Worm (Caenorhabditis elegans) whole organism, L3 larva: Measurements from ENCODE around the gene ltah-1.1.

Experiments used
- aly-2 ChIP-seq: fragments of 150-350 bp; optimal IDR thresholded peaks from 2 replicates; lab custom pipeline; 2014; ENCODE audit warnings: missing biosample characterization, missing genetic modification characterization
- ceh-28 ChIP-seq: fragments of 150-350 bp; optimal IDR thresholded peaks from 2 replicates; lab custom pipeline; 2014; ENCODE audit warnings: missing biosample characterization, missing genetic modification reagents, missing genetic modification characterization
- nfya-1 ChIP-seq: sonication (generic microtip); optimal IDR thresholded peaks from 2 replicates; lab custom pipeline; 2017; ENCODE audit warnings: missing genetic modification characterization, mild to moderate bottlenecking, missing compliant biosample characterization, antibody characterized with exemption, moderate library complexity; ENCODE audit not compliant: insufficient read depth
- nhr-11 ChIP-seq: fragments of 150-350 bp; optimal IDR thresholded peaks from 2 replicates; lab custom pipeline; 2014; ENCODE audit warnings: missing biosample characterization, missing genetic modification characterization
- nhr-237 ChIP-seq: fragments of 150-350 bp; optimal IDR thresholded peaks from 2 replicates; lab custom pipeline; 2014; ENCODE audit warnings: missing biosample characterization, missing genetic modification characterization
- unc-39 ChIP-seq: sonication (generic microtip); optimal IDR thresholded peaks from 4 replicates; lab custom pipeline; 2017; ENCODE audit warnings: missing biosample characterization, missing genetic modification characterization
- unc-62 ChIP-seq: fragments of 150-350 bp; sonication (generic microtip); optimal IDR thresholded peaks from 4 replicates; lab custom pipeline; 2014; ENCODE audit warnings: missing biosample characterization, missing genetic modification reagents, missing genetic modification characterization
- zag-1 ChIP-seq: fragments of 150-350 bp; optimal IDR thresholded peaks from 2 replicates; lab custom pipeline; 2014; ENCODE audit warnings: missing biosample characterization, missing genetic modification characterization

ce11 chrIV:12301161-12301560, 21.7 kb downstream of the ltah-1.1 start, which contains the start of gene oac-59:
- TF ChIP-seq ceh-28 (tag; lab: Kevin White, UChicago) (no peak), nfya-1 (tag; lab: Kevin White, UChicago) (no peak), unc-39 (tag; lab: Kevin White, UChicago) (no peak), nhr-237 (tag; lab: Kevin White, UChicago) (no peak), nhr-11 (tag; lab: Kevin White, UChicago) (no peak), zag-1 (no peak), aly-2 (no peak), unc-62 (no peak)
